Fruit fly (Drosophila melanogaster) whole organism, embryonic: ENCODE data around the gene CG31174.

Experiments
- Abd-B ChIP-seq: fragments of 200-800 bp; sonication (Bioruptor generic); optimal IDR thresholded peaks from 2 replicates; lab custom pipeline; 2018; ENCODE audit warnings: missing biosample characterization, mild to moderate bottlenecking, missing genetic modification characterization, moderate library complexity
- CG11560 ChIP-seq: fragments of 200-800 bp; sonication (Bioruptor generic); IDR thresholded peaks from 3 replicates; pipeline ENCODE4 v1.3.6; 2022; ENCODE audit warnings: missing biosample characterization, missing genetic modification characterization
- CG13296 ChIP-seq: fragments of 200-800 bp; sonication (Bioruptor generic); optimal IDR thresholded peaks from 3 replicates; lab custom pipeline; 2018; ENCODE audit warnings: missing biosample characterization, mild to moderate bottlenecking, missing genetic modification characterization
- CG13624 ChIP-seq: fragments of 200-800 bp; sonication (Bioruptor generic); optimal IDR thresholded peaks from 2 replicates; lab custom pipeline; 2016; ENCODE audit warnings: missing biosample characterization, missing genetic modification characterization
- CG14965 ChIP-seq: fragments of 200-800 bp; sonication (Bioruptor generic); optimal IDR thresholded peaks from 2 replicates; lab custom pipeline; 2016; ENCODE audit warnings: missing biosample characterization, missing genetic modification characterization, borderline replicate concordance
- CG15269 ChIP-seq: fragments of 200-800 bp; sonication (Bioruptor generic); optimal IDR thresholded peaks from 2 replicates; lab custom pipeline; 2018; ENCODE audit warnings: missing biosample characterization, mild to moderate bottlenecking, missing genetic modification characterization, moderate library complexity
- CG1602 ChIP-seq: fragments of 200-800 bp; sonication (Bioruptor generic); optimal IDR thresholded peaks from 3 replicates; lab custom pipeline; 2016; ENCODE audit warnings: missing biosample characterization, missing genetic modification characterization
- CG2712 ChIP-seq: fragments of 200-800 bp; optimal IDR thresholded peaks from 3 replicates; lab custom pipeline; 2019; ENCODE audit warnings: missing biosample characterization, mild to moderate bottlenecking, missing genetic modification characterization, moderate library complexity
- CG30431 ChIP-seq: fragments of 200-800 bp; sonication (Bioruptor generic); optimal IDR thresholded peaks from 2 replicates; lab custom pipeline; 2017; ENCODE audit warnings: missing biosample characterization, missing genetic modification characterization
- CG31388 ChIP-seq: fragments of 200-800 bp; sonication (Bioruptor generic); optimal IDR thresholded peaks from 2 replicates; lab custom pipeline; 2016; ENCODE audit warnings: missing biosample characterization, missing genetic modification characterization
- CG31441 ChIP-seq: fragments of 200-800 bp; sonication (Bioruptor generic); IDR thresholded peaks from 2 replicates; pipeline ENCODE4 v1.3.6; 2022; ENCODE audit warnings: missing biosample characterization, missing genetic modification characterization
- CG43689 ChIP-seq: fragments of 200-800 bp; sonication (Bioruptor generic); IDR thresholded peaks from 2 replicates; pipeline ENCODE4 v1.3.6; 2022; ENCODE audit warnings: missing biosample characterization, missing genetic modification characterization
- CG4404 ChIP-seq: fragments of 200-800 bp; sonication (Bioruptor generic); IDR thresholded peaks from 2 replicates; pipeline ENCODE4 v1.3.6; 2022; ENCODE audit warnings: missing biosample characterization, missing genetic modification characterization
- CG6654 ChIP-seq: fragments of 200-800 bp; sonication (Bioruptor generic); optimal IDR thresholded peaks from 2 replicates; lab custom pipeline; 2017; ENCODE audit warnings: missing biosample characterization, mild to moderate bottlenecking, missing genetic modification characterization
- CG6683 ChIP-seq: fragments of 200-800 bp; sonication (Bioruptor generic); optimal IDR thresholded peaks from 2 replicates; lab custom pipeline; 2017; ENCODE audit warnings: missing biosample characterization, mild to moderate bottlenecking, missing genetic modification characterization, missing genetic modification reagents
- CG7745 ChIP-seq: fragments of 200-800 bp; sonication (Bioruptor generic); optimal IDR thresholded peaks from 2 replicates; lab custom pipeline; 2018; ENCODE audit warnings: missing biosample characterization, mild to moderate bottlenecking, missing genetic modification characterization, moderate library complexity
- CG8281 ChIP-seq: fragments of 200-800 bp; sonication (Bioruptor generic); optimal IDR thresholded peaks from 2 replicates; lab custom pipeline; 2018; ENCODE audit warnings: missing biosample characterization, mild to moderate bottlenecking, missing genetic modification characterization, moderate library complexity
- CG9727 ChIP-seq: fragments of 200-800 bp; sonication (Bioruptor generic); optimal IDR thresholded peaks from 3 replicates; lab custom pipeline; 2017; ENCODE audit warnings: missing biosample characterization, mild to moderate bottlenecking, missing genetic modification characterization
- CG9817 ChIP-seq: fragments of 200-800 bp; sonication (Bioruptor generic); optimal IDR thresholded peaks from 2 replicates; lab custom pipeline; 2018; ENCODE audit warnings: missing biosample characterization, mild to moderate bottlenecking, missing genetic modification characterization, moderate library complexity
- CG9932 ChIP-seq: fragments of 200-800 bp; sonication (Bioruptor generic); IDR thresholded peaks from 2 replicates; pipeline ENCODE4 v1.3.6; 2022; ENCODE audit warnings: missing biosample characterization, missing genetic modification characterization
- Deaf1 ChIP-seq: fragments of 200-800 bp; optimal IDR thresholded peaks from 3 replicates; lab custom pipeline; 2019; ENCODE audit warnings: missing biosample characterization, mild to moderate bottlenecking, missing genetic modification characterization, moderate library complexity
- Drgx ChIP-seq: fragments of 200-800 bp; sonication (Bioruptor generic); IDR thresholded peaks from 2 replicates; pipeline ENCODE4 v1.3.6; 2022; ENCODE audit warnings: missing biosample characterization, missing genetic modification characterization
- HLH54F ChIP-seq: fragments of 200-800 bp; sonication (Bioruptor generic); optimal IDR thresholded peaks from 3 replicates; lab custom pipeline; 2016; ENCODE audit warnings: missing biosample characterization, missing genetic modification characterization
- Hr78 ChIP-seq, 2 experiments: fragments of 200-800 bp in 1 of 2; fragments of >200 bp in 1 of 2; sonication (Bioruptor generic) in 1 of 2; optimal IDR thresholded peaks; 2 replicates each; lab custom pipeline; 2017 to 2019; ENCODE audit warnings: missing biosample characterization in 2 of 2, missing genetic modification characterization in 2 of 2, mild to moderate bottlenecking in 1 of 2, moderate library complexity in 1 of 2
- ac ChIP-seq: fragments of 200-800 bp; sonication (Bioruptor generic); optimal IDR thresholded peaks from 3 replicates; lab custom pipeline; 2017; ENCODE audit warnings: missing biosample characterization, mild to moderate bottlenecking, missing genetic modification characterization
- bab2 ChIP-seq: fragments of 200-800 bp; sonication (Bioruptor generic); optimal IDR thresholded peaks from 2 replicates; lab custom pipeline; 2016; ENCODE audit warnings: missing biosample characterization, missing genetic modification characterization
- bsh ChIP-seq, 2 experiments: fragments of 200-800 bp; sonication (Bioruptor generic); optimal IDR thresholded peaks; 2 replicates each; lab custom pipeline; 2017 to 2018; ENCODE audit warnings: mild to moderate bottlenecking in 2 of 2, missing biosample characterization in 2 of 2, missing genetic modification characterization in 2 of 2, moderate library complexity in 1 of 2
- danr ChIP-seq: fragments of 200-800 bp; sonication (Bioruptor generic); IDR thresholded peaks from 2 replicates; pipeline ENCODE4 v1.3.6; 2022; ENCODE audit warnings: missing biosample characterization, missing genetic modification characterization
- esg ChIP-seq: fragments of 200-800 bp; sonication (Bioruptor generic); conservative IDR thresholded peaks from 2 replicates; pipeline ENCODE4 v1.3.6; 2022; ENCODE audit warnings: missing biosample characterization, missing genetic modification characterization
- gem ChIP-seq: fragments of 200-800 bp; sonication (Bioruptor generic); optimal IDR thresholded peaks from 2 replicates; lab custom pipeline; 2019; ENCODE audit warnings: missing biosample characterization, mild to moderate bottlenecking, missing genetic modification characterization, moderate library complexity
- grn ChIP-seq: fragments of 200-800 bp; sonication (Bioruptor generic); optimal IDR thresholded peaks from 3 replicates; lab custom pipeline; 2017; ENCODE audit warnings: missing biosample characterization, missing genetic modification characterization
- nom ChIP-seq: fragments of 200-800 bp; sonication (Bioruptor generic); optimal IDR thresholded peaks from 2 replicates; lab custom pipeline; 2017; ENCODE audit warnings: missing biosample characterization, missing genetic modification characterization, mild to moderate bottlenecking, moderate library complexity, missing genetic modification reagents
- sens ChIP-seq: fragments of 200-800 bp; sonication (Bioruptor generic); peaks from one replicate; lab custom pipeline; 2016; ENCODE audit warnings: missing biosample characterization, missing genetic modification characterization
- slou ChIP-seq: fragments of 200-800 bp; sonication (Bioruptor generic); optimal IDR thresholded peaks from 3 replicates; lab custom pipeline; 2016; ENCODE audit warnings: missing biosample characterization, missing genetic modification characterization
- sob ChIP-seq: fragments of 200-800 bp; sonication (Bioruptor generic); IDR thresholded peaks from 2 replicates; pipeline ENCODE4 v1.3.6; 2022; ENCODE audit warnings: missing biosample characterization, missing genetic modification characterization
- trh ChIP-seq: fragments of 200-800 bp; sonication (Bioruptor generic); optimal IDR thresholded peaks from 2 replicates; lab custom pipeline; 2016; ENCODE audit warnings: missing biosample characterization, missing genetic modification characterization
- unpg ChIP-seq: fragments of 200-800 bp; sonication (Bioruptor generic); optimal IDR thresholded peaks from 3 replicates; lab custom pipeline; 2018; ENCODE audit warnings: missing biosample characterization, mild to moderate bottlenecking, missing genetic modification characterization, moderate library complexity

The CG31174 gene

dm6 chr3R:21895961-21896875 lies 26.9 kb upstream of the CG31174 start (continued):
- TF ChIP-seq grn (GFP tag; lab: Kevin White, UChicago): no peak
- TF ChIP-seq, all 482 proteins: peak for 4

DNA sequence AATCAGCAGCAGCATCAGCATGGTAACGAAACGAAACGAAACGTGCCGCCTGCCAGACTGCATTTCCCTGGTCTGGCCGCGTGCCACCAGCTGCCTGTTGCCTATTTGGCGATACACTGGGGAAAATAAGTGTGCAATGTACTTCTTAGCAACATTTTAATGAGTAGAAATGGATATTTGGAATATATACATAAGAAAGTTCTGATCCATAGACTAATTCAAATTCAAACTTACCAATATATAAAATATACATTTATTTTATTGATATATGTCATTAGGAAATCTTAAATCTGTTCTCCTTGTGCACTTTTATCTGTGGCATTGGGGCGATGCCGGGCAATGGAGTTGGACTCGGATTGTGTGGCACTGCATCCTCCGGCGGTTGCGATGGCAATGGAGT lies 24.6 kb upstream of the CG31174 start:
- TF ChIP-seq unpg (GFP tag; lab: Kevin White, UChicago) (no peak), CG31441 (GFP tag; lab: Robert Waterston, UW) (0 out of 2 replicates have a peak, but pooled peaks have one; percentile 10), Drgx (peak; percentile 88), CG1602 (no peak), gem (tag; lab: Kevin White, UChicago) (peak; percentile 27), nom (GFP tag; lab: Kevin White, UChicago) (peak; percentile 60), CG11560 (tag; lab: Robert Waterston, UW) (no peak), CG2712 (tag; lab: Kevin White, UChicago) (peak; percentile 6), sens (GFP tag; lab: Kevin White, UChicago) (peak; percentile 25), Hr78 (GFP tag; optimal IDR thresholded peaks at IDR 0.05; lab: Kevin White, UChicago) (no peak), bsh (GFP tag; optimal IDR thresholded peaks at IDR 0.05; lab: Kevin White, UChicago) (peak; percentile 9 to 75)

dm6 chr3R:21892450-21892849 lies 23.1 kb upstream of the CG31174 start:
- TF ChIP-seq bab2: no peak
- TF ChIP-seq CG31388: no peak
- TF ChIP-seq CG43689 (GFP tag; lab: Robert Waterston, UW): no peak
- TF ChIP-seq CG9727 (GFP tag; lab: Kevin White, UChicago): no peak

DNA sequence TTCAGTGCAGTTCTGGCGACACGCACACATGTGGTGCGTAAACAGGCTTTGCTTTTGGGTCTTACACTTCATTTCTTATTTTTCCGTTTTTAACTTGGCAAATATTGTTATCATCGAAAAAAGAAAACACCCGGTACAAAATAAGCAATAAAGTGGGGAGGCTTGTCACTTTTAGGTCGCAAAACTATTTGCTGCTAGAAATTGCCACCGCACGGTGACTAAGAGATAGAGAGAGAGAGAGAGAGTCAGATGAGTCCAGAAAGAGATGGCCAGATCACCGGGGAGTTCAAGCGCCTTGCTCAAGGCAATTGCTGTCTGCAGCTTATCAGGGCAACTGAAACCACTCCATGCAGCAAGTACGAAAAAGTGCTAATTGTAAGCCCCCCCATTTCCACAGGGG lies 21.4 kb upstream of the CG31174 start:
- TF ChIP-seq CG6683 (GFP tag; lab: Kevin White, UChicago) (no peak), Drgx (peak; percentile 26; the same call in 1 of the 2 replicates)

DNA sequence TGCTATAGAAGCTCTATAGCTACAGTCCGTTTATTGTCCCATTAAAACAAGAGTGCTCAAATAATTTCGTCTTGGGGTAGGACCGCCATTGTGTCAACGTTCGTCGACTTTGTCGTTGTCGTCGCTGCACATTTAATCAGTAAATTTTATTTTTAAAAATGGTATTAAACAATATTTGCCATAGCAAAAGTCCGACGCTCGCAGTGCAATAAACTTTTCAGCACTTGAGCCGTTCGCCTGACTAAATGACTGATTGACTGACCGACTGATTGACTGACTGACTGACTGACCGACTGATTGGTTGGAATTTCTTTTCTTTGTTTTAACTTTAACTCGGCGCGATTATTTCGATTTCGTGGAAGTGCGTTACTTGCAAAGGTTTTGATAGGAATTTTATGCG lies 20.6 kb upstream of the CG31174 start:
- TF ChIP-seq trh (GFP tag; lab: Kevin White, UChicago) (no peak), CG8281 (tag; lab: Kevin White, UChicago) (peak; percentile 83)

dm6 chr3R:21888696-21889602 lies 19.6 kb upstream of the CG31174 start, which contains the start of gene CG43844:
Gene CG43844, plus strand, starts transcription at chr3R:21889539.
- TF ChIP-seq slou (GFP tag; lab: Kevin White, UChicago): no peak
- no peak for TF ChIP-seq CG9817
- TF ChIP-seq CG7745 (tag; lab: Kevin White, UChicago): no peak
- TF ChIP-seq Drgx: peak; percentile 14; the same call in 1 of the 2 replicates
- TF ChIP-seq esg: no peak
- TF ChIP-seq CG14965 (GFP tag; lab: Kevin White, UChicago): no peak
- TF ChIP-seq CG15269 (tag; lab: Kevin White, UChicago): no peak
- no peak for TF ChIP-seq Deaf1 (tag; lab: Kevin White, UChicago)
- no peak for TF ChIP-seq CG13624
- TF ChIP-seq CG31441 (GFP tag; lab: Robert Waterston, UW): no peak
- no peak for TF ChIP-seq CG6654
- no peak for TF ChIP-seq ac (GFP tag; lab: Kevin White, UChicago)
- no peak for TF ChIP-seq CG9932 (GFP tag; lab: Robert Waterston, UW)
- no peak for TF ChIP-seq CG4404 (GFP tag; lab: Robert Waterston, UW)
- TF ChIP-seq CG30431 (GFP tag; lab: Kevin White, UChicago): no peak
- no peak for TF ChIP-seq CG13296 (GFP tag; lab: Kevin White, UChicago)
- no peak for TF ChIP-seq danr
- no peak for TF ChIP-seq Abd-B (GFP tag; lab: Kevin White, UChicago)
- no peak for TF ChIP-seq HLH54F (GFP tag; lab: Kevin White, UChicago)
- TF ChIP-seq sob (GFP tag; lab: Robert Waterston, UW): no peak
